Worm (Caenorhabditis elegans) whole organism, mixed stage, embryonic: ENCODE measurements around the gene F53A2.11.

ENCODE experiments used
- blmp-1 ChIP-seq: fragments of 150-350 bp; optimal IDR thresholded peaks from 2 replicates; lab custom pipeline; 2014; ENCODE audit warnings: missing biosample characterization, missing genetic modification characterization
- elt-1 ChIP-seq: sonication (generic microtip); optimal IDR thresholded peaks from 2 replicates; lab custom pipeline; 2017; ENCODE audit warnings: missing genetic modification characterization, mild to moderate bottlenecking, missing compliant biosample characterization, antibody characterized with exemption, moderate library complexity, borderline replicate concordance; ENCODE audit not compliant: insufficient read depth
- flh-1 ChIP-seq: fragments of 200-800 bp; sonication (Bioruptor generic); optimal IDR thresholded peaks from 2 replicates; lab custom pipeline; 2018; ENCODE audit warnings: mild to moderate bottlenecking, missing genetic modification characterization, moderate library complexity, missing compliant biosample characterization
- lsy-2 ChIP-seq: fragments of 150-350 bp; optimal IDR thresholded peaks from 2 replicates; lab custom pipeline; 2014; ENCODE audit warnings: missing biosample characterization, missing genetic modification characterization
- mep-1 ChIP-seq: fragments of 150-350 bp; optimal IDR thresholded peaks from 2 replicates; lab custom pipeline; 2017; ENCODE audit warnings: missing biosample characterization, missing genetic modification reagents, missing genetic modification characterization, inconsistent platforms
- nhr-28 ChIP-seq: fragments of 150-350 bp; optimal IDR thresholded peaks from 2 replicates; lab custom pipeline; 2014; ENCODE audit warnings: missing biosample characterization, missing genetic modification characterization
- snpc-4 ChIP-seq: fragments of 150-350 bp; optimal IDR thresholded peaks from 2 replicates; lab custom pipeline; 2014; ENCODE audit warnings: missing biosample characterization, missing genetic modification characterization
- ztf-11 ChIP-seq: fragments of 150-350 bp; optimal IDR thresholded peaks from 2 replicates; lab custom pipeline; 2014; ENCODE audit warnings: missing biosample characterization, missing genetic modification characterization

- TF ChIP-seq blmp-1 (tag; lab: Kevin White, UChicago) = no peak
- TF ChIP-seq ztf-11 (tag; lab: Kevin White, UChicago) = no peak
- no peak for TF ChIP-seq nhr-28 (tag; lab: Kevin White, UChicago)
- no peak for TF ChIP-seq snpc-4 (tag; lab: Kevin White, UChicago)
- TF ChIP-seq flh-1 = no peak
- TF ChIP-seq elt-1 (tag; lab: Kevin White, UChicago) = no peak
- TF ChIP-seq lsy-2 (tag; lab: Kevin White, UChicago) = no peak
- TF ChIP-seq mep-1 (tag; lab: Kevin White, UChicago) = no peak
These were observed 44.5 kb downstream of the F53A2.11 start for ce11 chrIII:13277881-13278500.
